Worm (Caenorhabditis elegans) whole organism, L1 larva: ENCODE results near the gene nspc-18.

Experiments
- C16A3.4 ChIP-seq: fragments of 150-350 bp; optimal IDR thresholded peaks from 2 replicates; lab custom pipeline; 2014; ENCODE audit warnings: missing biosample characterization, missing genetic modification characterization
- aha-1 ChIP-seq: fragments of 150-350 bp; optimal IDR thresholded peaks from 2 replicates; lab custom pipeline; 2014; ENCODE audit warnings: missing biosample characterization, missing genetic modification characterization
- alr-1 ChIP-seq: fragments of 200-800 bp; sonication (Bioruptor generic); optimal IDR thresholded peaks from 2 replicates; lab custom pipeline; 2018; ENCODE audit warnings: borderline replicate concordance, mild to moderate bottlenecking, missing genetic modification characterization, missing compliant biosample characterization
- ama-1 ChIP-seq: fragments of 150-350 bp; optimal IDR thresholded peaks from 2 replicates; lab custom pipeline; 2014
- blmp-1 ChIP-seq: fragments of 150-350 bp; optimal IDR thresholded peaks from 2 replicates; lab custom pipeline; 2014; ENCODE audit warnings: missing biosample characterization, missing genetic modification characterization
- ceh-8 ChIP-seq: fragments of 200-800 bp; sonication (Bioruptor generic); optimal IDR thresholded peaks from 2 replicates; lab custom pipeline; 2018; ENCODE audit warnings: mild to moderate bottlenecking, missing genetic modification characterization, moderate library complexity, missing compliant biosample characterization
- ceh-82 ChIP-seq, 3 experiments: fragments of 150-350 bp in 1 of 3; sonication (generic microtip) in 2 of 3; optimal IDR thresholded peaks; 2 replicates each; lab custom pipeline; 2014 to 2017; ENCODE audit warnings: missing biosample characterization in 3 of 3, missing genetic modification characterization in 3 of 3
- ceh-90 ChIP-seq: sonication (generic microtip); optimal IDR thresholded peaks from 2 replicates; lab custom pipeline; 2016; ENCODE audit warnings: missing genetic modification characterization, missing compliant biosample characterization
- ces-1 ChIP-seq: fragments of 150-350 bp; optimal IDR thresholded peaks from 2 replicates; lab custom pipeline; 2014; ENCODE audit warnings: missing biosample characterization, missing genetic modification reagents, missing genetic modification characterization
- dpl-1 ChIP-seq, 3 experiments: fragments of 150-350 bp in 2 of 3; sonication (generic microtip) in 1 of 3; optimal IDR thresholded peaks; 2 replicates each; lab custom pipeline; 2014 to 2017; ENCODE audit warnings: missing biosample characterization in 3 of 3, missing genetic modification characterization in 3 of 3, missing genetic modification reagents in 3 of 3
- efl-1 ChIP-seq, 4 experiments: fragments of 150-350 bp; optimal IDR thresholded peaks in 3 of 4; peaks in 1 of 4; 1 replicate in 1 of 4; 2 replicates in 3 of 4; lab custom pipeline; 2014; ENCODE audit warnings: missing biosample characterization in 2 of 4, missing genetic modification characterization in 2 of 4, missing genetic modification reagents in 2 of 4
- efl-3 ChIP-seq: fragments of 200-800 bp; sonication (Bioruptor generic); optimal IDR thresholded peaks from 2 replicates; lab custom pipeline; 2018; ENCODE audit warnings: mild to moderate bottlenecking, missing genetic modification characterization, missing compliant biosample characterization
- elt-2 ChIP-seq: sonication (generic microtip); optimal IDR thresholded peaks from 2 replicates; lab custom pipeline; 2016; ENCODE audit warnings: missing genetic modification characterization, mild to moderate bottlenecking, inconsistent platforms, missing compliant biosample characterization, missing genetic modification reagents
- elt-3 ChIP-seq, 6 experiments: fragments of 150-350 bp in 1 of 6; sonication (generic microtip); optimal IDR thresholded peaks; 2 replicates each; lab custom pipeline; 2017 to 2018; ENCODE audit warnings: missing biosample characterization in 6 of 6, missing genetic modification characterization in 6 of 6, inconsistent platforms in 1 of 6
- fkh-10 ChIP-seq: sonication (generic microtip); optimal IDR thresholded peaks from 2 replicates; lab custom pipeline; 2017; ENCODE audit warnings: missing biosample characterization, missing genetic modification reagents, missing genetic modification characterization
- fkh-4 ChIP-seq: sonication (generic microtip); optimal IDR thresholded peaks from 2 replicates; lab custom pipeline; 2016; ENCODE audit warnings: missing compliant biosample characterization, missing genetic modification characterization, borderline replicate concordance
- fkh-8 ChIP-seq: sonication (generic microtip); optimal IDR thresholded peaks from 2 replicates; lab custom pipeline; 2016; ENCODE audit warnings: mild to moderate bottlenecking, missing genetic modification characterization, missing compliant biosample characterization
- fos-1 ChIP-seq: fragments of 150-350 bp; optimal IDR thresholded peaks from 2 replicates; lab custom pipeline; 2014; ENCODE audit warnings: missing biosample characterization, missing genetic modification characterization
- grh-1 ChIP-seq: fragments of 200-800 bp; sonication (Bioruptor generic); IDR thresholded peaks from 2 replicates; pipeline ENCODE4 v1.3.6; 2022; ENCODE audit warnings: missing genetic modification reagents, missing genetic modification characterization, missing compliant biosample characterization
- hlh-17 ChIP-seq: fragments of 200-800 bp; sonication (Bioruptor generic); optimal IDR thresholded peaks from 2 replicates; lab custom pipeline; 2018; ENCODE audit warnings: missing genetic modification characterization, mild to moderate bottlenecking, missing compliant biosample characterization, moderate library complexity, borderline replicate concordance
- isw-1 ChIP-seq: fragments of 200-800 bp; sonication (Bioruptor generic); IDR thresholded peaks from 2 replicates; pipeline ENCODE4 v1.3.6; 2022; ENCODE audit warnings: missing genetic modification characterization, missing compliant biosample characterization
- lin-14 ChIP-seq: fragments of 200-800 bp; sonication (Bioruptor generic); optimal IDR thresholded peaks from 2 replicates; lab custom pipeline; 2018; ENCODE audit warnings: mild to moderate bottlenecking, missing genetic modification characterization, moderate library complexity, missing compliant biosample characterization
- lin-35 ChIP-seq, 2 experiments: fragments of 150-350 bp; optimal IDR thresholded peaks; 2 replicates each; lab custom pipeline; 2014; ENCODE audit warnings: missing biosample characterization in 2 of 2, missing genetic modification characterization in 2 of 2, missing genetic modification reagents in 2 of 2
- lsy-2 ChIP-seq, 2 experiments: fragments of 150-350 bp; optimal IDR thresholded peaks; 2 replicates each; lab custom pipeline; 2014; ENCODE audit warnings: missing biosample characterization in 2 of 2, missing genetic modification characterization in 2 of 2
- mab-9 ChIP-seq: fragments of 200-800 bp; sonication (Bioruptor generic); IDR thresholded peaks from 2 replicates; pipeline ENCODE4 v1.3.6; 2022; ENCODE audit warnings: missing genetic modification reagents, missing genetic modification characterization, missing compliant biosample characterization
- mdl-1 ChIP-seq, 2 experiments: fragments of 150-350 bp; optimal IDR thresholded peaks; 2 replicates each; lab custom pipeline; 2014 to 2017; ENCODE audit warnings: missing biosample characterization in 2 of 2, missing genetic modification characterization in 2 of 2, inconsistent platforms in 1 of 2
- mef-2 ChIP-seq: fragments of 150-350 bp; optimal IDR thresholded peaks from 2 replicates; lab custom pipeline; 2014; ENCODE audit warnings: missing biosample characterization, missing genetic modification characterization
- mep-1 ChIP-seq: fragments of 150-350 bp; optimal IDR thresholded peaks from 2 replicates; lab custom pipeline; 2014; ENCODE audit warnings: missing biosample characterization, missing genetic modification characterization
- nhr-11 ChIP-seq: fragments of 150-350 bp; optimal IDR thresholded peaks from 2 replicates; lab custom pipeline; 2014; ENCODE audit warnings: missing biosample characterization, missing genetic modification characterization
- nhr-12 ChIP-seq: sonication (generic microtip); optimal IDR thresholded peaks from 2 replicates; lab custom pipeline; 2017; ENCODE audit warnings: missing biosample characterization, missing genetic modification characterization
- nhr-19 ChIP-seq: fragments of 200-800 bp; sonication (Bioruptor generic); conservative IDR thresholded peaks from 2 replicates; pipeline ENCODE4 v1.3.6; 2022; ENCODE audit warnings: missing genetic modification characterization, missing compliant biosample characterization
- nhr-237 ChIP-seq: fragments of 150-350 bp; optimal IDR thresholded peaks from 2 replicates; lab custom pipeline; 2014; ENCODE audit warnings: missing biosample characterization, missing genetic modification characterization
- nhr-28 ChIP-seq: fragments of 150-350 bp; optimal IDR thresholded peaks from 2 replicates; lab custom pipeline; 2014; ENCODE audit warnings: missing biosample characterization, missing genetic modification characterization
- nhr-85 ChIP-seq: sonication (generic microtip); peaks from one replicate; lab custom pipeline; 2016; ENCODE audit warnings: missing genetic modification characterization, inconsistent platforms, missing compliant biosample characterization
- nhr-90 ChIP-seq: sonication (generic microtip); optimal IDR thresholded peaks from 2 replicates; lab custom pipeline; 2016; ENCODE audit warnings: mild to moderate bottlenecking, missing genetic modification characterization, missing compliant biosample characterization; ENCODE audit not compliant: poor library complexity
- pag-3 ChIP-seq: sonication (generic microtip); optimal IDR thresholded peaks from 2 replicates; lab custom pipeline; 2017; ENCODE audit warnings: missing genetic modification characterization, mild to moderate bottlenecking, missing compliant biosample characterization, antibody characterized with exemption, borderline replicate concordance; ENCODE audit not compliant: insufficient read depth
- rnt-1 ChIP-seq: sonication (generic microtip); optimal IDR thresholded peaks from 2 replicates; lab custom pipeline; 2016; ENCODE audit warnings: mild to moderate bottlenecking, missing genetic modification characterization, moderate library complexity, missing compliant biosample characterization
- snu-23 ChIP-seq: sonication (generic microtip); optimal IDR thresholded peaks from 2 replicates; lab custom pipeline; 2016; ENCODE audit warnings: missing genetic modification characterization, missing compliant biosample characterization
- sptf-1 ChIP-seq: fragments of 150-350 bp; optimal IDR thresholded peaks from 2 replicates; lab custom pipeline; 2014; ENCODE audit warnings: missing biosample characterization, missing genetic modification characterization
- sup-37 ChIP-seq: fragments of 200-800 bp; sonication (Bioruptor generic); optimal IDR thresholded peaks from 2 replicates; lab custom pipeline; 2018; ENCODE audit warnings: mild to moderate bottlenecking, missing genetic modification characterization, missing compliant biosample characterization
- swsn-7 ChIP-seq: sonication (generic microtip); optimal IDR thresholded peaks from 2 replicates; lab custom pipeline; 2016; ENCODE audit warnings: missing genetic modification characterization, missing compliant biosample characterization
- tbx-2 ChIP-seq: sonication (generic microtip); optimal IDR thresholded peaks from 2 replicates; lab custom pipeline; 2016; ENCODE audit warnings: missing genetic modification characterization, missing compliant biosample characterization
- unc-130 ChIP-seq: fragments of 150-350 bp; optimal IDR thresholded peaks from 2 replicates; lab custom pipeline; 2017; ENCODE audit warnings: missing biosample characterization, missing genetic modification characterization, inconsistent platforms
- unc-62 ChIP-seq: fragments of 150-350 bp; optimal IDR thresholded peaks from 2 replicates; lab custom pipeline; 2014; ENCODE audit warnings: missing biosample characterization, missing genetic modification reagents, missing genetic modification characterization
- unc-98 ChIP-seq: fragments of 200-800 bp; sonication (Bioruptor generic); IDR thresholded peaks from 2 replicates; pipeline ENCODE4 v1.3.6; 2022; ENCODE audit warnings: missing genetic modification characterization, missing compliant biosample characterization
- xbp-1 ChIP-seq: sonication (generic microtip); optimal IDR thresholded peaks from 2 replicates; lab custom pipeline; 2016; ENCODE audit warnings: missing genetic modification characterization, missing compliant biosample characterization
- zip-4 ChIP-seq: fragments of 200-800 bp; sonication (Bioruptor generic); optimal IDR thresholded peaks from 2 replicates; lab custom pipeline; 2018; ENCODE audit warnings: mild to moderate bottlenecking, missing genetic modification characterization, moderate library complexity, missing compliant biosample characterization
- ztf-11 ChIP-seq, 2 experiments: sonication (generic microtip); optimal IDR thresholded peaks; 2 replicates each; lab custom pipeline; 2016 to 2017; ENCODE audit warnings: missing genetic modification characterization in 2 of 2, missing biosample characterization in 1 of 2, missing compliant biosample characterization in 1 of 2
- ztf-4 ChIP-seq: fragments of 150-350 bp; optimal IDR thresholded peaks from 2 replicates; lab custom pipeline; 2014; ENCODE audit warnings: missing biosample characterization, missing genetic modification characterization

nspc-18 gene

ce11 chrX:14508823-14509259 lies 18.6 kb downstream of the nspc-18 start (continued):
- TF ChIP-seq hlh-17 (no peak), snu-23 (GFP tag; lab: Kevin White, UChicago) (peak; percentile 65), nhr-237 (tag; lab: Kevin White, UChicago) (no peak), sup-37 (GFP tag; lab: Kevin White, UChicago) (no peak), unc-62 (GFP tag; lab: Kevin White, UChicago) (no peak), mdl-1 (tag; optimal IDR thresholded peaks at IDR 0.05; lab: Kevin White, UChicago) (no peak), lin-35 (GFP tag; optimal IDR thresholded peaks at IDR 0.05; lab: Kevin White, UChicago) (peak in 1 of 2 experiments; percentile 36), nhr-11 (tag; lab: Kevin White, UChicago) (no peak), unc-98 (GFP tag; lab: Robert Waterston, UW) (no peak), rnt-1 (peak; percentile 84), ceh-90 (tag; lab: Kevin White, UChicago) (no peak), elt-3 (tag; optimal IDR thresholded peaks at IDR 0.05; lab: Kevin White, UChicago) (peak in 5 of 6 experiments; percentile 61 to 85 (median 73)), ceh-8 (GFP tag; lab: Kevin White, UChicago) (no peak), elt-2 (tag; lab: Kevin White, UChicago) (no peak), fkh-8 (no peak), dpl-1 (GFP tag; optimal IDR thresholded peaks at IDR 0.05; lab: Kevin White, UChicago) (peak in 1 of 3 experiments; percentile 8), isw-1 (GFP tag; lab: Robert Waterston, UW) (no peak), sptf-1 (tag; lab: Kevin White, UChicago) (no peak), fkh-10 (GFP tag; lab: Kevin White, UChicago) (no peak), nhr-28 (tag; lab: Kevin White, UChicago) (no peak), ama-1 (no peak), fkh-4 (tag; lab: Kevin White, UChicago) (no peak), C16A3.4 (peak; percentile 19), ces-1 (GFP tag; lab: Kevin White, UChicago) (no peak), ceh-82 (tag; optimal IDR thresholded peaks at IDR 0.05; lab: Kevin White, UChicago) (peak in 2 of 3 experiments; percentile 10 to 21), ztf-11 (tag; optimal IDR thresholded peaks at IDR 0.05; lab: Kevin White, UChicago) (no peak), swsn-7 (tag; lab: Kevin White, UChicago) (peak; percentile 12), tbx-2 (tag; lab: Kevin White, UChicago) (peak; percentile 58), mef-2 (tag; lab: Kevin White, UChicago) (no peak), xbp-1 (tag; lab: Kevin White, UChicago) (no peak), unc-130 (tag; lab: Kevin White, UChicago) (peak; percentile 33)

- TF ChIP-seq pag-3: no peak
- TF ChIP-seq ceh-82 (tag; optimal IDR thresholded peaks at IDR 0.05; lab: Kevin White, UChicago): no peak
- no peak for TF ChIP-seq ceh-8 (GFP tag; lab: Kevin White, UChicago)
- peak in 1 of 2 experiments; percentile 55 for TF ChIP-seq mdl-1 (tag; optimal IDR thresholded peaks at IDR 0.05; lab: Kevin White, UChicago)
- TF ChIP-seq efl-3 (GFP tag; lab: Kevin White, UChicago): no peak
- peak; percentile 55 for TF ChIP-seq nhr-19 (GFP tag; lab: Robert Waterston, UW)
- no peak for TF ChIP-seq efl-1 (optimal IDR thresholded peaks at IDR 0.05; lab: Kevin White, UChicago)
- TF ChIP-seq efl-1 (GFP tag; optimal IDR thresholded peaks at IDR 0.05 in 1 of 2; lab: Kevin White, UChicago): peak in 1 of 2 experiments; percentile 28
- TF ChIP-seq xbp-1 (tag; lab: Kevin White, UChicago): peak; percentile 1
- peak; percentile 98 for TF ChIP-seq nhr-85 (tag; lab: Kevin White, UChicago)
- TF ChIP-seq aha-1 (tag; lab: Kevin White, UChicago): no peak
- no peak for TF ChIP-seq ces-1 (GFP tag; lab: Kevin White, UChicago)
- peak; percentile 67 for TF ChIP-seq nhr-90 (tag; lab: Kevin White, UChicago)
- TF ChIP-seq nhr-12 (tag; lab: Kevin White, UChicago): no peak
- TF ChIP-seq ceh-90 (tag; lab: Kevin White, UChicago): no peak
- TF ChIP-seq tbx-2 (tag; lab: Kevin White, UChicago): peak; percentile 2
- peak; percentile 65 for TF ChIP-seq snu-23 (GFP tag; lab: Kevin White, UChicago)
- TF ChIP-seq fkh-10 (GFP tag; lab: Kevin White, UChicago): no peak
- peak; percentile 94 for TF ChIP-seq grh-1
- TF ChIP-seq lin-14: peak; percentile 86
- TF ChIP-seq blmp-1 (tag; lab: Kevin White, UChicago): peak; percentile 90
- no peak for TF ChIP-seq zip-4 (GFP tag; lab: Kevin White, UChicago)
- TF ChIP-seq fos-1 (tag; lab: Kevin White, UChicago): no peak
- TF ChIP-seq mab-9 (GFP tag; lab: Robert Waterston, UW): no peak
- TF ChIP-seq lsy-2 (tag; optimal IDR thresholded peaks at IDR 0.05; lab: Kevin White, UChicago): peak in 1 of 2 experiments; percentile 24
- TF ChIP-seq lin-35 (GFP tag; optimal IDR thresholded peaks at IDR 0.05; lab: Kevin White, UChicago): peak; percentile 12 to 41
- TF ChIP-seq ztf-4 (tag; lab: Kevin White, UChicago): peak; percentile 37
- peak; percentile 1 for TF ChIP-seq rnt-1
- peak; percentile 59 for TF ChIP-seq mep-1 (tag; lab: Kevin White, UChicago)
- no peak for TF ChIP-seq alr-1 (tag; lab: Kevin White, UChicago)
Observed at ce11 chrX:14507992-14508391, 19.5 kb downstream of the nspc-18 start.
